Fruit fly (Drosophila melanogaster) whole organism, embryonic: ENCODE results near the gene CG15408.

ENCODE experiments used
- CG11695 ChIP-seq: fragments of 200-800 bp; sonication (Bioruptor generic); IDR thresholded peaks from 3 replicates; pipeline ENCODE4 v1.3.6; 2022; ENCODE audit warnings: missing biosample characterization, missing genetic modification characterization
- CG14667 ChIP-seq: fragments of 200-800 bp; sonication (Bioruptor generic); IDR thresholded peaks from 2 replicates; pipeline ENCODE4 v1.3.6; 2022; ENCODE audit warnings: missing biosample characterization, missing genetic modification characterization
- CG15011 ChIP-seq: fragments of 200-800 bp; sonication (Bioruptor generic); optimal IDR thresholded peaks from 3 replicates; lab custom pipeline; 2018; ENCODE audit warnings: missing biosample characterization, mild to moderate bottlenecking, missing genetic modification characterization
- CG17361 ChIP-seq: fragments of 200-800 bp; sonication (Bioruptor generic); IDR thresholded peaks from 3 replicates; pipeline ENCODE4 v1.3.6; 2022; ENCODE audit warnings: missing biosample characterization, missing genetic modification characterization
- CG1832 ChIP-seq: fragments of 200-800 bp; sonication (Bioruptor generic); optimal IDR thresholded peaks from 2 replicates; lab custom pipeline; 2017; ENCODE audit warnings: missing biosample characterization, mild to moderate bottlenecking, missing genetic modification characterization, inconsistent platforms
- CG18476 ChIP-seq: fragments of 200-800 bp; sonication (Bioruptor generic); optimal IDR thresholded peaks from 2 replicates; lab custom pipeline; 2016; ENCODE audit warnings: missing biosample characterization, mild to moderate bottlenecking, missing genetic modification characterization
- CG2120 ChIP-seq: fragments of 200-800 bp; sonication (Bioruptor generic); optimal IDR thresholded peaks from 3 replicates; lab custom pipeline; 2016; ENCODE audit warnings: missing biosample characterization, missing genetic modification characterization
- CG30431 ChIP-seq: fragments of 200-800 bp; sonication (Bioruptor generic); optimal IDR thresholded peaks from 2 replicates; lab custom pipeline; 2017; ENCODE audit warnings: missing biosample characterization, missing genetic modification characterization
- CG32532 ChIP-seq: fragments of 200-800 bp; sonication (Bioruptor generic); IDR thresholded peaks from 2 replicates; pipeline ENCODE4 v1.3.6; 2022; ENCODE audit warnings: missing biosample characterization, missing genetic modification characterization
- CG6654 ChIP-seq: fragments of 200-800 bp; sonication (Bioruptor generic); optimal IDR thresholded peaks from 2 replicates; lab custom pipeline; 2017; ENCODE audit warnings: missing biosample characterization, mild to moderate bottlenecking, missing genetic modification characterization
- CG6765 ChIP-seq: fragments of 200-800 bp; sonication (Bioruptor generic); optimal IDR thresholded peaks from 3 replicates; lab custom pipeline; 2017; ENCODE audit warnings: missing biosample characterization, mild to moderate bottlenecking, missing genetic modification characterization
- CG7271 ChIP-seq: fragments of 200-800 bp; sonication (Bioruptor generic); optimal IDR thresholded peaks from 2 replicates; lab custom pipeline; 2018; ENCODE audit warnings: missing biosample characterization, mild to moderate bottlenecking, missing genetic modification characterization, moderate library complexity
- CG7357 ChIP-seq: fragments of 200-800 bp; sonication (Bioruptor generic); IDR thresholded peaks from 3 replicates; pipeline ENCODE4 v1.3.6; 2022; ENCODE audit warnings: missing biosample characterization, missing genetic modification characterization
- CG9727 ChIP-seq: fragments of 200-800 bp; sonication (Bioruptor generic); optimal IDR thresholded peaks from 3 replicates; lab custom pipeline; 2017; ENCODE audit warnings: missing biosample characterization, mild to moderate bottlenecking, missing genetic modification characterization
- Myb ChIP-seq: fragments of 200-800 bp; sonication (Bioruptor generic); optimal IDR thresholded peaks from 2 replicates; lab custom pipeline; 2016; ENCODE audit warnings: missing biosample characterization, missing genetic modification characterization
- NK7.1 ChIP-seq: fragments of 200-800 bp; sonication (Bioruptor generic); optimal IDR thresholded peaks from 3 replicates; lab custom pipeline; 2016; ENCODE audit warnings: missing biosample characterization, missing genetic modification characterization
- Oaz ChIP-seq: fragments of 200-800 bp; sonication (Bioruptor generic); IDR thresholded peaks from 2 replicates; pipeline ENCODE4 v1.3.6; 2022; ENCODE audit warnings: missing biosample characterization, missing genetic modification characterization
- Oli ChIP-seq: fragments of 200-800 bp; sonication (Bioruptor generic); optimal IDR thresholded peaks from 2 replicates; lab custom pipeline; 2018; ENCODE audit warnings: missing biosample characterization, mild to moderate bottlenecking, missing genetic modification characterization, moderate library complexity
- Optix ChIP-seq: fragments of 200-800 bp; sonication (Bioruptor generic); IDR thresholded peaks from 3 replicates; pipeline ENCODE4 v1.3.6; 2022; ENCODE audit warnings: missing biosample characterization, missing genetic modification characterization
- PHDP ChIP-seq: fragments of 200-800 bp; sonication (Bioruptor generic); optimal IDR thresholded peaks from 3 replicates; lab custom pipeline; 2018; ENCODE audit warnings: missing biosample characterization, mild to moderate bottlenecking, missing genetic modification characterization, moderate library complexity
- Poxn ChIP-seq: fragments of 200-800 bp; sonication (Bioruptor generic); IDR thresholded peaks from 2 replicates; pipeline ENCODE4 v1.3.6; 2022; ENCODE audit warnings: missing biosample characterization, missing genetic modification characterization
- Rfx ChIP-seq: fragments of 200-800 bp; sonication (Bioruptor generic); IDR thresholded peaks from 2 replicates; pipeline ENCODE4 v1.3.6; 2022; ENCODE audit warnings: missing biosample characterization, missing genetic modification characterization
- Sry-β ChIP-seq: fragments of 200-800 bp; sonication (Bioruptor generic); optimal IDR thresholded peaks from 2 replicates; lab custom pipeline; 2018; ENCODE audit warnings: missing biosample characterization, mild to moderate bottlenecking, missing genetic modification characterization, moderate library complexity
- Ssrp ChIP-seq: fragments of 200-800 bp; sonication (Bioruptor generic); optimal IDR thresholded peaks from 2 replicates; lab custom pipeline; 2018; ENCODE audit warnings: missing biosample characterization, mild to moderate bottlenecking, missing genetic modification characterization, moderate library complexity
- Stat92E ChIP-seq, 3 experiments: fragments of >200 bp in 2 of 3; fragments of 200-800 bp in 1 of 3; sonication (Bioruptor generic) in 1 of 3; optimal IDR thresholded peaks; 2 replicates each; lab custom pipeline; 2017 to 2019; ENCODE audit warnings: missing biosample characterization in 3 of 3, missing genetic modification characterization in 3 of 3, mild to moderate bottlenecking in 1 of 3, moderate library complexity in 1 of 3
- aop ChIP-seq: fragments of 200-800 bp; sonication (Bioruptor generic); IDR thresholded peaks from 2 replicates; pipeline ENCODE4 v1.3.6; 2022; ENCODE audit warnings: missing biosample characterization, missing genetic modification characterization
- az2 ChIP-seq: fragments of 200-800 bp; sonication (Bioruptor generic); optimal IDR thresholded peaks from 3 replicates; lab custom pipeline; 2016; ENCODE audit warnings: missing biosample characterization, missing genetic modification characterization
- bab2 ChIP-seq: fragments of 200-800 bp; sonication (Bioruptor generic); optimal IDR thresholded peaks from 2 replicates; lab custom pipeline; 2016; ENCODE audit warnings: missing biosample characterization, missing genetic modification characterization
- corto ChIP-seq: fragments of 200-800 bp; sonication (Bioruptor generic); optimal IDR thresholded peaks from 2 replicates; lab custom pipeline; 2016; ENCODE audit warnings: missing biosample characterization, mild to moderate bottlenecking, missing genetic modification characterization, moderate library complexity
- crol ChIP-seq: fragments of 200-800 bp; sonication (Bioruptor generic); IDR thresholded peaks from 2 replicates; pipeline ENCODE4 v1.3.6; 2022; ENCODE audit warnings: missing biosample characterization, missing genetic modification characterization
- danr ChIP-seq: fragments of 200-800 bp; sonication (Bioruptor generic); IDR thresholded peaks from 2 replicates; pipeline ENCODE4 v1.3.6; 2022; ENCODE audit warnings: missing biosample characterization, missing genetic modification characterization
- dimm ChIP-seq: fragments of 200-800 bp; sonication (Bioruptor generic); IDR thresholded peaks from 2 replicates; pipeline ENCODE4 v1.3.6; 2022; ENCODE audit warnings: missing biosample characterization, missing genetic modification characterization
- dm ChIP-seq: fragments of 200-800 bp; sonication (Bioruptor generic); optimal IDR thresholded peaks from 3 replicates; lab custom pipeline; 2016; ENCODE audit warnings: missing biosample characterization, missing genetic modification characterization
- dpn ChIP-seq, 2 experiments: fragments of 200-800 bp; sonication (Bioruptor generic); optimal IDR thresholded peaks; 3 replicates each; lab custom pipeline; 2016; ENCODE audit warnings: missing biosample characterization in 2 of 2, missing genetic modification characterization in 2 of 2
- ems ChIP-seq: fragments of 200-800 bp; sonication (Bioruptor generic); optimal IDR thresholded peaks from 3 replicates; lab custom pipeline; 2016; ENCODE audit warnings: missing biosample characterization, missing genetic modification characterization
- fd96Cb ChIP-seq: fragments of 200-800 bp; sonication (Bioruptor generic); optimal IDR thresholded peaks from 2 replicates; lab custom pipeline; 2018; ENCODE audit warnings: missing biosample characterization, mild to moderate bottlenecking, missing genetic modification characterization, moderate library complexity
- gem ChIP-seq: fragments of 200-800 bp; sonication (Bioruptor generic); optimal IDR thresholded peaks from 2 replicates; lab custom pipeline; 2019; ENCODE audit warnings: missing biosample characterization, mild to moderate bottlenecking, missing genetic modification characterization, moderate library complexity
- gro ChIP-seq: fragments of 200-800 bp; sonication (Bioruptor generic); optimal IDR thresholded peaks from 2 replicates; lab custom pipeline; 2016; ENCODE audit warnings: missing biosample characterization, missing genetic modification characterization
- gsb ChIP-seq: fragments of 200-800 bp; sonication (Bioruptor generic); IDR thresholded peaks from 2 replicates; pipeline ENCODE4 v1.3.6; 2022; ENCODE audit warnings: missing biosample characterization, missing genetic modification characterization
- gt ChIP-seq: fragments of 200-800 bp; sonication (Bioruptor generic); IDR thresholded peaks from 2 replicates; pipeline ENCODE4 v1.3.6; 2022; ENCODE audit warnings: missing biosample characterization, missing genetic modification characterization
- ind ChIP-seq: fragments of 200-800 bp; sonication (Bioruptor generic); optimal IDR thresholded peaks from 3 replicates; lab custom pipeline; 2016; ENCODE audit warnings: missing biosample characterization, missing genetic modification characterization
- maf-S ChIP-seq: fragments of 200-800 bp; sonication (Bioruptor generic); optimal IDR thresholded peaks from 2 replicates; lab custom pipeline; 2016; ENCODE audit warnings: missing biosample characterization, missing genetic modification characterization
- nmo ChIP-seq: fragments of 200-800 bp; sonication (Bioruptor generic); optimal IDR thresholded peaks from 2 replicates; lab custom pipeline; 2018; ENCODE audit warnings: missing biosample characterization, mild to moderate bottlenecking, missing genetic modification characterization, moderate library complexity
- salm ChIP-seq: fragments of 200-800 bp; sonication (Bioruptor generic); optimal IDR thresholded peaks from 2 replicates; lab custom pipeline; 2018; ENCODE audit warnings: missing biosample characterization, mild to moderate bottlenecking, missing genetic modification characterization
- slou ChIP-seq: fragments of 200-800 bp; sonication (Bioruptor generic); optimal IDR thresholded peaks from 3 replicates; lab custom pipeline; 2016; ENCODE audit warnings: missing biosample characterization, missing genetic modification characterization
- sqz ChIP-seq: fragments of 200-800 bp; sonication (Bioruptor generic); optimal IDR thresholded peaks from 3 replicates; lab custom pipeline; 2018; ENCODE audit warnings: missing biosample characterization, mild to moderate bottlenecking, missing genetic modification characterization
- ssp ChIP-seq: fragments of 200-800 bp; sonication (Bioruptor generic); IDR thresholded peaks from 2 replicates; pipeline ENCODE4 v1.3.6; 2022; ENCODE audit warnings: missing biosample characterization, missing genetic modification characterization
- tap ChIP-seq: fragments of 200-800 bp; optimal IDR thresholded peaks from 3 replicates; lab custom pipeline; 2019; ENCODE audit warnings: missing biosample characterization, mild to moderate bottlenecking, missing genetic modification characterization, moderate library complexity
- tgo ChIP-seq: fragments of 200-800 bp; sonication (Bioruptor generic); IDR thresholded peaks from 3 replicates; pipeline ENCODE4 v1.3.6; 2022; ENCODE audit warnings: missing biosample characterization, missing genetic modification characterization
- tna ChIP-seq: fragments of 200-800 bp; sonication (Bioruptor generic); IDR thresholded peaks from 2 replicates; pipeline ENCODE4 v1.3.6; 2022; ENCODE audit warnings: missing biosample characterization, missing genetic modification characterization; ENCODE audit not compliant: partially characterized antibody
- tup ChIP-seq: fragments of 200-800 bp; sonication (Bioruptor generic); optimal IDR thresholded peaks from 2 replicates; lab custom pipeline; 2016; ENCODE audit warnings: missing biosample characterization, mild to moderate bottlenecking, missing genetic modification characterization, moderate library complexity

The CG15408 gene

dm6 chr2L:3348146-3348747 is 15.6 kb downstream of the CG15408 start (continued):
- TF ChIP-seq salm (tag; lab: Kevin White, UChicago) (peak; percentile 66), dpn (GFP tag; optimal IDR thresholded peaks at IDR 0.05; lab: Kevin White, UChicago) (peak; percentile 59 to 82), Stat92E (GFP tag; optimal IDR thresholded peaks at IDR 0.05; lab: Kevin White, UChicago) (no peak), PHDP (tag; lab: Kevin White, UChicago) (peak; percentile 82), gro (GFP tag; lab: Kevin White, UChicago) (no peak), gsb (GFP tag; lab: Robert Waterston, UW) (no peak), az2 (peak; percentile 80), CG6765 (GFP tag; lab: Kevin White, UChicago) (no peak), Rfx (GFP tag; lab: Robert Waterston, UW) (peak; percentile 49; the same call in 1 of the 2 replicates), tap (tag; lab: Kevin White, UChicago) (peak; percentile 79), CG18476 (GFP tag; lab: Kevin White, UChicago) (peak; percentile 51), CG15011 (peak; percentile 39), ems (GFP tag; lab: Kevin White, UChicago) (peak; percentile 71), Oli (tag; lab: Kevin White, UChicago) (peak; percentile 82), Myb (GFP tag; lab: Kevin White, UChicago) (peak; percentile 37), Sry-β (peak; percentile 39), CG11695 (GFP tag; lab: Robert Waterston, UW) (peak; percentile 87), dm (GFP tag; lab: Kevin White, UChicago) (peak; percentile 10), CG6654 (GFP tag; lab: Kevin White, UChicago) (peak; percentile 62), ssp (peak; percentile 70), ind (GFP tag; lab: Kevin White, UChicago) (peak; percentile 78), CG2120 (GFP tag; lab: Kevin White, UChicago) (no peak), dimm (GFP tag; lab: Robert Waterston, UW) (peak; percentile 74), bab2 (GFP tag; lab: Kevin White, UChicago) (peak; percentile 53), NK7.1 (GFP tag; lab: Kevin White, UChicago) (no peak), tup (no peak), Oaz (peak; percentile 54; the same call in 1 of the 2 replicates), CG9727 (peak; percentile 41), corto (peak; percentile 42), slou (GFP tag; lab: Kevin White, UChicago) (no peak), Ssrp (tag; lab: Kevin White, UChicago) (peak; percentile 80), maf-S (GFP tag; lab: Kevin White, UChicago) (peak; percentile 13), tna (no peak), gem (tag; lab: Kevin White, UChicago) (peak; percentile 90), Optix (peak; percentile 85), danr (GFP tag; lab: Robert Waterston, UW) (peak; percentile 79), CG14667 (GFP tag; lab: Robert Waterston, UW) (peak; percentile 89), CG1832 (GFP tag; lab: Kevin White, UChicago) (peak; percentile 25), CG17361 (peak; percentile 83), crol (GFP tag; lab: Robert Waterston, UW) (peak; percentile 87), nmo (GFP tag; lab: Kevin White, UChicago) (peak; percentile 85), Poxn (no peak), sqz (GFP tag; lab: Kevin White, UChicago) (peak; percentile 44), gt (GFP tag; lab: Robert Waterston, UW) (peak; percentile 85), CG7271 (tag; lab: Kevin White, UChicago) (peak; percentile 2), aop (GFP tag; lab: Robert Waterston, UW) (peak; percentile 78; the same call in 1 of the 2 replicates), tgo (GFP tag; lab: Robert Waterston, UW) (peak; percentile 84), CG30431 (GFP tag; lab: Kevin White, UChicago) (peak; percentile 29), CG32532 (GFP tag; lab: Robert Waterston, UW) (peak; percentile 40), fd96Cb (tag; lab: Kevin White, UChicago) (peak; percentile 90), CG7357 (GFP tag; lab: Robert Waterston, UW) (peak; percentile 69)
